Fruit fly (Drosophila melanogaster) Kc167 (cell line): ENCODE measurements around the gene Sfp96F.

Experiments used
- Myc ChIP-seq: fragments of >200 bp; optimal IDR thresholded peaks from 2 replicates; lab custom pipeline; 2017; ENCODE audit warnings: missing external identifiers
- Sin3A ChIP-seq: fragments of >200 bp; optimal IDR thresholded peaks from 2 replicates; lab custom pipeline; 2018; ENCODE audit warnings: missing external identifiers
- h ChIP-seq: fragments of >200 bp; optimal IDR thresholded peaks from 3 replicates; lab custom pipeline; 2018; ENCODE audit warnings: missing external identifiers
- insv ChIP-seq: fragments of >200 bp; optimal IDR thresholded peaks from 3 replicates; lab custom pipeline; 2018; ENCODE audit warnings: missing external identifiers
- psq ChIP-seq: fragments of >200 bp; optimal IDR thresholded peaks from 2 replicates; lab custom pipeline; 2017; ENCODE audit warnings: missing external identifiers
- ttk ChIP-seq: sonication (Bioruptor generic); optimal IDR thresholded peaks from 2 replicates; lab custom pipeline; 2017; ENCODE audit warnings: missing external identifiers

- TF ChIP-seq h (lab: Kevin White, UChicago) (no peak), ttk (lab: Kevin White, UChicago) (no peak), Sin3A (lab: Kevin White, UChicago) (no peak), insv (lab: Kevin White, UChicago) (no peak), Myc (no peak), psq (no peak)
Observed at dm6 chr3R:25787198-25787597, 42.8 kb downstream of the Sfp96F start, which contains the start of gene CG4960.
